Worm (Caenorhabditis elegans): Measurements from ENCODE around the gene plx-2.

The plx-2 gene

DNA sequence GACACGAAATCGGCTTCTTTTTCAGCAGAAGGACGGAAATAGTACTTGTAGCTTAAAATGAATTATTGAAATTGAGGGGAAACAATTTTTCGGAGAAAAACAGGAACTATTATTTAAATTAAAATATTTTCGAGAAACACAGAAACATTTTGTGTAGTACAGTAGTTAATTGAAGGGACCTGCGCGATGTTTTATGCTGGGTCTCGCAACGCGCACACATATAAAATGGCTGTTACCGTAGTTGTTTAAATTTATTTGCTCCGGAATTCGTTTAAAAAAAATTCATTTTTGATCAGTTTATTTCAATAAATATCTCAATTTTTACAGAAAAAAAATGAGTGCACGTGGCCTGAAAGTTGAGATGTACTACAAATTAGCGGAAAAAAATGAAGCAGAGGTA lies 13.9 kb downstream of the plx-2 start, which contains the start of gene dsb-2 (continued):
- TF ChIP-seq F57A8.1 (GFP tag; optimal IDR thresholded peaks at IDR 0.05) (no peak), F52B5.7 (tag; optimal IDR thresholded peaks at IDR 0.05) (no peak), pbrm-1 (GFP tag; IDR thresholded peaks at IDR 0.05) (no peak), hlh-26 (GFP tag; conservative IDR thresholded peaks at IDR 0.05) (no peak), bed-2 (GFP tag; IDR thresholded peaks at IDR 0.05) (no peak), lin-54 (GFP tag; optimal IDR thresholded peaks at IDR 0.05) (peak; percentile 84), snpc-3.4 (tag; optimal IDR thresholded peaks at IDR 0.05) (peak; percentile 29), attf-6 (GFP tag; IDR thresholded peaks at IDR 0.05) (peak; percentile 27; the same call in 1 of the 2 replicates), pha-4 (tag; optimal IDR thresholded peaks at IDR 0.05) (no peak), snpc-1.3 (tag; optimal IDR thresholded peaks at IDR 0.05; ENCODE audit: insufficient read depth) (peak; percentile 16), D2030.7 (GFP tag; IDR thresholded peaks at IDR 0.05) (peak; percentile 79; the same call in 1 of the 2 replicates), nhr-80 (tag; optimal IDR thresholded peaks at IDR 0.05) (no peak), hmg-20 (GFP tag; IDR thresholded peaks at IDR 0.05) (no peak), unc-130 (GFP tag; optimal IDR thresholded peaks at IDR 0.05) (peak; percentile 39), tbp1 (GFP tag; optimal IDR thresholded peaks at IDR 0.05) (peak; percentile 42), somi-1 (GFP tag; optimal IDR thresholded peaks at IDR 0.05) (no peak), gei-17 (GFP tag; optimal IDR thresholded peaks at IDR 0.05) (no peak), dpl-1 (GFP tag; optimal IDR thresholded peaks at IDR 0.05) (peak; percentile 29)

DNA sequence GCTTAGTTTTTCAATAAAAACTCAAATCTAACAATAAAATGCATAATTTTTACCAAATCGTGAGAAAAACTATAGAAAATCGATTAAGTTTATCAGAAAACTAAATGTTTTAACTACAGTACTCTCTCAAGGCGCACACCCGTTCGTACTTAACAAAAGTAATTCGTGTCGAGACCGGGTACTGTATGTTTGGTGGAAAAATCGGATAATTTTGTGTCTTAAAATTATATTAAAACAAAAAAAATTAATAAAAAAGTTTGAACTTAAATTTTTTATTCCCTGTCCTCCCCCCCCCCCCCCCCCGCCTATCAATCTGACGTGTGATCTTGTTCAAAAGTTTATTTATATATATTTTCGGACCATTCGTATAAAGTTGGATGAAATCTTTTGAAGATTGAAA lies 16.4 kb downstream of the plx-2 start, which contains the start of gene F26H11.4:
F26H11.4 (plus strand) TSS at position 301 of the 400 bp plus-strand sequence.
- TF ChIP-seq dpl-1 (GFP tag; optimal IDR thresholded peaks at IDR 0.05) = no peak
- TF ChIP-seq lsl-1 (GFP tag; optimal IDR thresholded peaks at IDR 0.05) = peak; percentile 70
- TF ChIP-seq B0019.2 (GFP tag; conservative IDR thresholded peaks at IDR 0.05) = no peak
- TF ChIP-seq hlh-12 (tag; optimal IDR thresholded peaks at IDR 0.05) = no peak

DNA sequence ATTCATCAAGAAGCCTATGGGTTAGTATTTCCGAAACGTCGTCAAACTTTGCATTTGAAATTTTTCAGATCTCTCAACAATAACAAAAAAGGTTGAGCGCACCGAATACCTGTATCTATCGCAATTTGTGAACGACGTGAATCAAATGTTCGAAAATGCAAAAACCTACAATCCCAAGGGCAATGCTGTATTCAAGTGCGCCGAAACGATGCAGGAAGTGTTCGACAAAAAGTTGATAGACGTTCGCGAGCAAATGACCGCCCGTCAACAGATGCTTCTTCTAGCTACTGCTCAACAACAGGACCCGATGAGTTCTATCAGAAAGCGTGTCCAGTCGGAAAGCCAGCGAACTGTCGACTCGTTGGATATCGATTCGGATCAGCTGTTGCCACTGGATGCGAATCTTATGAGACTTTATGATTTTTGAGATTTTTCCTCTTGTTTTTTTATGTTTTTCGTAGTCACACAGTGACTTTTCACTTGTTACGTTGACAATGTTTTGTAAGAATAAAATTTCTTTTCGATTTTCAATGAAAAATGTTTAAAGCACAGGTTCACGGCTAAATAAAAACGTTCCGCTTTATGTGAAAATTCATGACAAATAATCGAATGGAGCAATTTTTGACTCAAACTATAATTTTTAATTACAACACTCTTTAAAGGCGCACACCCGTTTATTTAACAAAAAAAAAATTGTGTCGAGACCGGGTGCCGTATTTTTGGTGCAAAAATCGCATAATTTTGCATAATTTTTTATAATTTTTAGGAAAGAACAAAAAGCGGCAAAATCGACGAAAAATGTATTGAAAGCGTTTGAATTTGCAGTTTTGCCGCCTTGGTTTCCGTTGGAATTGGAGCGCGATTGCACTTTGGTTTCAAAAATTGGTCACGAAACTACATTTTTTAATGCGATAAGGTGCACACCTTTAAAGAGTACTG lies 17.1 kb downstream of the plx-2 start:
- TF ChIP-seq lsl-1 (GFP tag; optimal IDR thresholded peaks at IDR 0.05) = peak; percentile 75
- TF ChIP-seq tbp1 (GFP tag; optimal IDR thresholded peaks at IDR 0.05) = peak; percentile 1
- TF ChIP-seq madf-6 (GFP tag; IDR thresholded peaks at IDR 0.05) = peak; percentile 50; the same call in 1 of the 2 replicates
- no peak for TF ChIP-seq hlh-12 (tag; optimal IDR thresholded peaks at IDR 0.05)
- no peak for TF ChIP-seq lin-35 (GFP tag; optimal IDR thresholded peaks at IDR 0.05)
- TF ChIP-seq xnd-1 (tag; optimal IDR thresholded peaks at IDR 0.05) = no peak
- TF ChIP-seq F33H1.4 (GFP tag; IDR thresholded peaks at IDR 0.05) = 0 out of 2 replicates have a peak, but pooled peaks have one; percentile 28
- peak; percentile 68 for TF ChIP-seq ztf-26 (tag; optimal IDR thresholded peaks at IDR 0.05)
- peak; percentile 42 for TF ChIP-seq madf-8 (GFP tag; conservative IDR thresholded peaks at IDR 0.05)
- TF ChIP-seq lin-54 (GFP tag; optimal IDR thresholded peaks at IDR 0.05) = peak; percentile 45
- TF ChIP-seq efl-1 (GFP tag; optimal IDR thresholded peaks at IDR 0.05) = peak; percentile 61
- peak; percentile 3 for TF ChIP-seq him-1 (tag; optimal IDR thresholded peaks at IDR 0.05)
- no peak for TF ChIP-seq aptf-3 (GFP tag; IDR thresholded peaks at IDR 0.05)
- peak; percentile 92 for TF ChIP-seq ama-1 (optimal IDR thresholded peaks at IDR 0.05)
- TF ChIP-seq ama-1 (GFP tag; optimal IDR thresholded peaks at IDR 0.05) = no peak
- TF ChIP-seq sdz-38 (tag; optimal IDR thresholded peaks at IDR 0.05) = no peak

Data from whole organism, young adult.